Fruit fly (Drosophila melanogaster): ENCODE measurements around the gene Mpi.

Gene Mpi

DNA sequence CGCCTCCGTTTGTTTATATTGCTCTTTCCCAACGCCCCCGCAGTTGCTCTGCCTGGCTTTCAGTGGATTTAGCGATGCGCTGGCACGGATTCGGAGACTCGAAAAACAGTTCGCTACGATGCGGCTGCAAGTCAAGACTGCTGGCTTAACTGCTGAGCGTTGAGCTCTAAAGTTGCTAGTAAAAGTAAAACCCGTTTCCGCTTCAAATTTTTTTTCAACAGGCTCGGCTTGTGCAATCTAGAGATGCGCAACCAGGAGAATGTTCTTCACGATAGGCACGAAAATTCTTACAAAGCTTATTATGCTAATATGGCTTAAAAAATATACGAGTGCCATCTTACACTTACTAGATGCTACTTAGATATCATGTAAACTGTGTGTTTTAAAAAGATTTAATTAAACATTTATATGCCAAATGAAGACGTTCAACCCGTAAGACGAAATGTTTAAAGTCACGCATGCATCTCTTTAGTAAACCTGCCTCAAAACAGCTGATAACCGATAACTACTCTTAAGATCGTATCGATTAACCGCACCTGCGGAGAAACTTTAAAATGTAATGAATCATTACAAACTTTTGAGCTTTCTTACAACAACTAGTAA is 12.0 kb upstream of the Mpi start, which contains the start of gene CG12948 (continued):
- TF ChIP-seq CG13775 (GFP tag; optimal IDR thresholded peaks at IDR 0.05) (peak; percentile 57), org-1 (GFP tag; optimal IDR thresholded peaks at IDR 0.05) (no peak), bsh (GFP tag; optimal IDR thresholded peaks at IDR 0.05) (peak in 1 of 2 experiments; percentile 45), CG11398 (GFP tag; optimal IDR thresholded peaks at IDR 0.05) (no peak), CG9797 (GFP tag; optimal IDR thresholded peaks at IDR 0.05) (no peak), CTCF (GFP tag; optimal IDR thresholded peaks at IDR 0.05) (no peak), dysf (GFP tag; IDR thresholded peaks at IDR 0.05) (peak; percentile 67; the same call in 2 of the 3 replicates), Ada2b (GFP tag; IDR thresholded peaks at IDR 0.05) (no peak), CG18599 (GFP tag; optimal IDR thresholded peaks at IDR 0.05) (no peak), CG4820 (GFP tag; optimal IDR thresholded peaks at IDR 0.05) (peak; percentile 46), tna (GFP tag; IDR thresholded peaks at IDR 0.05; ENCODE audit: partially characterized antibody) (peak; percentile 71), gsb-n (tag; optimal IDR thresholded peaks at IDR 0.05) (no peak), p53 (GFP tag; optimal IDR thresholded peaks at IDR 0.05) (no peak), Hey (tag; optimal IDR thresholded peaks at IDR 0.05) (no peak), slp2 (GFP tag; optimal IDR thresholded peaks at IDR 0.05) (peak; percentile 21), CG9876 (GFP tag; optimal IDR thresholded peaks at IDR 0.05) (no peak), E2f2 (GFP tag; IDR thresholded peaks at IDR 0.05) (no peak), CG34376 (GFP tag; optimal IDR thresholded peaks at IDR 0.05) (peak; percentile 63), CG10209 (GFP tag; optimal IDR thresholded peaks at IDR 0.05) (no peak), HmgD (GFP tag; optimal IDR thresholded peaks at IDR 0.05) (peak; percentile 21), CG2116 (GFP tag; optimal IDR thresholded peaks at IDR 0.05) (peak; percentile 57), Sin3A (optimal IDR thresholded peaks at IDR 0.05) (peak; percentile 55), CG4282 (GFP tag; optimal IDR thresholded peaks at IDR 0.05) (no peak), nerfin-2 (GFP tag; IDR thresholded peaks at IDR 0.05; ENCODE audit: partially characterized antibody) (no peak), CG43689 (GFP tag; IDR thresholded peaks at IDR 0.05) (no peak), Dip3 (GFP tag; optimal IDR thresholded peaks at IDR 0.05) (peak; percentile 45), B-H2 (GFP tag; optimal IDR thresholded peaks at IDR 0.05) (peak; percentile 66), CG15011 (GFP tag; optimal IDR thresholded peaks at IDR 0.05) (no peak), Awh (GFP tag; IDR thresholded peaks at IDR 0.05) (no peak), pb (GFP tag; optimal IDR thresholded peaks at IDR 0.05) (no peak), Tbp (GFP tag; optimal IDR thresholded peaks at IDR 0.05) (no peak), sc (optimal IDR thresholded peaks at IDR 0.05) (no peak), sc (GFP tag; optimal IDR thresholded peaks at IDR 0.05) (no peak), scrt (GFP tag; optimal IDR thresholded peaks at IDR 0.05) (no peak), CG3995 (GFP tag; optimal IDR thresholded peaks at IDR 0.05) (peak; percentile 52), Hmx (GFP tag; optimal IDR thresholded peaks at IDR 0.05) (no peak), CG15073 (GFP tag; optimal IDR thresholded peaks at IDR 0.05) (no peak), Hand (GFP tag; optimal IDR thresholded peaks at IDR 0.05) (no peak), gsb (GFP tag; IDR thresholded peaks at IDR 0.05) (no peak), CG14860 (GFP tag; IDR thresholded peaks at IDR 0.05; ENCODE audit: partially characterized antibody) (peak; percentile 78; the same call in 2 of the 3 replicates), knrl (GFP tag; IDR thresholded peaks at IDR 0.05; ENCODE audit: partially characterized antibody) (peak; percentile 87; the same call in 2 of the 3 replicates), CG10543 (GFP tag; optimal IDR thresholded peaks at IDR 0.05) (peak; percentile 62), NC2α (GFP tag; optimal IDR thresholded peaks at IDR 0.05) (no peak), wek (GFP tag; optimal IDR thresholded peaks at IDR 0.05) (no peak), lola (GFP tag; optimal IDR thresholded peaks at IDR 0.05) (peak in 1 of 3 experiments; percentile 63), fd64A (GFP tag; optimal IDR thresholded peaks at IDR 0.05) (peak; percentile 4), cwo (GFP tag; optimal IDR thresholded peaks at IDR 0.05) (no peak), chinmo (GFP tag; IDR thresholded peaks at IDR 0.05; ENCODE audit: partially characterized antibody) (peak; percentile 90), gcm (GFP tag; optimal IDR thresholded peaks at IDR 0.05) (no peak), Bdp1 (GFP tag; optimal IDR thresholded peaks at IDR 0.05) (peak; percentile 23), CG13287 (GFP tag; IDR thresholded peaks at IDR 0.05; ENCODE audit: partially characterized antibody) (peak; percentile 96)

Measured in whole organism, embryonic.